Worm (Caenorhabditis elegans): Measurements from ENCODE around the gene skr-21.

The skr-21 gene

ce11 chrX:13224608-13225007 is 1.9 kb downstream of the skr-21 start, which contains the start of gene skr-19:
Gene skr-19 (minus strand): TSS chrX:13224708.
- TF ChIP-seq nhr-129 (tag; optimal IDR thresholded peaks at IDR 0.05) (no peak), C34F6.9 (tag; optimal IDR thresholded peaks at IDR 0.05) (no peak), nhr-11 (tag; optimal IDR thresholded peaks at IDR 0.05) (no peak), unc-39 (tag; optimal IDR thresholded peaks at IDR 0.05) (no peak), nhr-25 (tag; optimal IDR thresholded peaks at IDR 0.05) (no peak), nhr-6 (tag; optimal IDR thresholded peaks at IDR 0.05) (no peak), elt-3 (tag; optimal IDR thresholded peaks at IDR 0.05) (no peak)

- TF ChIP-seq alr-1 (tag; optimal IDR thresholded peaks at IDR 0.05) (no peak), lsy-2 (tag; optimal IDR thresholded peaks at IDR 0.05) (no peak), nhr-11 (tag; optimal IDR thresholded peaks at IDR 0.05) (no peak), nhr-77 (tag; optimal IDR thresholded peaks at IDR 0.05) (no peak), ceh-16 (tag; optimal IDR thresholded peaks at IDR 0.05) (no peak), C34F6.9 (tag; optimal IDR thresholded peaks at IDR 0.05) (no peak), ztf-4 (tag; optimal IDR thresholded peaks at IDR 0.05) (no peak), unc-55 (GFP tag; optimal IDR thresholded peaks at IDR 0.05) (no peak), aly-2 (tag; optimal IDR thresholded peaks at IDR 0.05) (no peak), nhr-129 (tag; optimal IDR thresholded peaks at IDR 0.05) (no peak), sma-3 (GFP tag; optimal IDR thresholded peaks at IDR 0.05) (no peak), nhr-12 (tag; optimal IDR thresholded peaks at IDR 0.05) (no peak), lin-39 (tag; optimal IDR thresholded peaks at IDR 0.05) (no peak), blmp-1 (tag; optimal IDR thresholded peaks at IDR 0.05; ENCODE audit: insufficient read depth) (no peak), ZK546.5 (tag; optimal IDR thresholded peaks at IDR 0.05) (no peak), zag-1 (tag; optimal IDR thresholded peaks at IDR 0.05) (no peak), elt-1 (tag; optimal IDR thresholded peaks at IDR 0.05) (no peak), gmeb-1 (tag; optimal IDR thresholded peaks at IDR 0.05) (no peak), sem-4 (tag; optimal IDR thresholded peaks at IDR 0.05) (no peak), ztf-11 (tag; optimal IDR thresholded peaks at IDR 0.05) (no peak)
Observed at ce11 chrX:13223437-13223836, 3.0 kb downstream of the skr-21 start, which contains the start of gene skr-20. Gene skr-20 (minus strand): TSS chrX:13223537.

- TF ChIP-seq ama-1 (optimal IDR thresholded peaks at IDR 0.05) (no peak), sem-4 (tag; optimal IDR thresholded peaks at IDR 0.05) (no peak), F13H6.1 (tag; optimal IDR thresholded peaks at IDR 0.05) (no peak), lin-11 (tag; optimal IDR thresholded peaks at IDR 0.05) (no peak), nhr-6 (tag; optimal IDR thresholded peaks at IDR 0.05) (no peak), mbf-1 (tag; optimal IDR thresholded peaks at IDR 0.05) (no peak), nhr-129 (tag; optimal IDR thresholded peaks at IDR 0.05) (peak; percentile 48), fos-1 (tag; optimal IDR thresholded peaks at IDR 0.05) (peak; percentile 30), mab-5 (tag; optimal IDR thresholded peaks at IDR 0.05) (no peak), zag-1 (tag; optimal IDR thresholded peaks at IDR 0.05) (no peak), sma-9 (GFP tag; optimal IDR thresholded peaks at IDR 0.05) (peak; percentile 4), sma-9 (tag; optimal IDR thresholded peaks at IDR 0.05) (no peak), lsy-2 (tag; optimal IDR thresholded peaks at IDR 0.05) (peak in 1 of 2 experiments; percentile 9), C34F6.9 (tag; optimal IDR thresholded peaks at IDR 0.05) (no peak)
Observed at ce11 chrX:13221357-13221756, 5.1 kb downstream of the skr-21 start, which contains the start of gene asp-4. Gene asp-4 (minus strand): TSS chrX:13221462.

DNA sequence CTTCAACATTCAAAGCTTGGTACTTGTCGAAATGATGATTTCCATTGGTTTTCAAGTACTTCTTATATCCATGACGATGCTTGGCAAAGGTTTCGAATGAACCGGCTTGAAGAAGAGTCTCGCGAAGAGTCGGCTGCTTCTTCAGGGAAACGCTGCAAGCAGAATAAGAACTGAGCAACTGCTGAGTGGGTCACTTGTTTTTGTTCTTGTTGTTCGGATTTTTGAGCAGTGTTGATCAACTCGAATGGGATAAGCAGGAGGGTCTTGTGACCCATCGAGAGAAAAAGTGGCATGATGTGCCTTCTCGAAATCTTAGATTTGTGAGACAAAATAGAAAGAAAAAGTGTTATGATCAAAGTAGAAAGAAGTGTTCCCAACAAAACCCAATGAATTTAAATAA is 5.9 kb downstream of the skr-21 start:
- TF ChIP-seq mdl-1 (tag; optimal IDR thresholded peaks at IDR 0.05): no peak
- peak; percentile 27 for TF ChIP-seq sma-9 (GFP tag; optimal IDR thresholded peaks at IDR 0.05)
- no peak for TF ChIP-seq sma-9 (tag; optimal IDR thresholded peaks at IDR 0.05)
- TF ChIP-seq F13H6.1 (tag; optimal IDR thresholded peaks at IDR 0.05): peak; percentile 43
- TF ChIP-seq C34F6.9 (tag; optimal IDR thresholded peaks at IDR 0.05): peak; percentile 9
- peak; percentile 86 for TF ChIP-seq snpc-4 (tag; optimal IDR thresholded peaks at IDR 0.05)
- TF ChIP-seq nhr-129 (tag; optimal IDR thresholded peaks at IDR 0.05): peak; percentile 52
- no peak for TF ChIP-seq R02D3.7 (tag; optimal IDR thresholded peaks at IDR 0.05)
- peak; percentile 11 for TF ChIP-seq ztf-4 (tag; optimal IDR thresholded peaks at IDR 0.05)
- no peak for TF ChIP-seq egl-27 (tag; optimal IDR thresholded peaks at IDR 0.05)
- TF ChIP-seq ZK546.5 (tag; optimal IDR thresholded peaks at IDR 0.05): no peak
- TF ChIP-seq Y55F3AM.14 (GFP tag; optimal IDR thresholded peaks at IDR 0.05): no peak
- no peak for TF ChIP-seq ama-1 (optimal IDR thresholded peaks at IDR 0.05)
- no peak for TF ChIP-seq peb-1 (tag; optimal IDR thresholded peaks at IDR 0.05)
- TF ChIP-seq mab-5 (tag; optimal IDR thresholded peaks at IDR 0.05): no peak
